Fruit fly (Drosophila melanogaster) whole organism, embryonic: ENCODE measurements around the gene CG4615.

Source experiments
- Adf1 ChIP-seq: fragments of 200-800 bp; sonication (Bioruptor generic); IDR thresholded peaks from 2 replicates; pipeline ENCODE4 v1.3.6; 2022; ENCODE audit warnings: missing biosample characterization, missing genetic modification characterization
- Blimp-1 ChIP-seq: fragments of 200-800 bp; sonication (Bioruptor generic); optimal IDR thresholded peaks from 3 replicates; lab custom pipeline; 2018; ENCODE audit warnings: missing biosample characterization, missing genetic modification characterization, mild to moderate bottlenecking, moderate library complexity, missing genetic modification reagents
- CG10543 ChIP-seq: fragments of 200-800 bp; sonication (Bioruptor generic); optimal IDR thresholded peaks from 3 replicates; lab custom pipeline; 2017; ENCODE audit warnings: missing biosample characterization, mild to moderate bottlenecking, missing genetic modification characterization, moderate library complexity
- CG11085 ChIP-seq: fragments of 200-800 bp; sonication (Bioruptor generic); IDR thresholded peaks from 2 replicates; pipeline ENCODE4 v1.3.6; 2022; ENCODE audit warnings: missing biosample characterization, missing genetic modification characterization
- CG11723 ChIP-seq: fragments of 200-800 bp; sonication (Bioruptor generic); optimal IDR thresholded peaks from 2 replicates; lab custom pipeline; 2017; ENCODE audit warnings: missing biosample characterization, mild to moderate bottlenecking, missing genetic modification characterization
- CG14014 ChIP-seq: fragments of 200-800 bp; sonication (Bioruptor generic); IDR thresholded peaks from 2 replicates; pipeline ENCODE4 v1.3.6; 2022; ENCODE audit warnings: missing biosample characterization, missing genetic modification characterization
- CG1647 ChIP-seq: fragments of 200-800 bp; sonication (Bioruptor generic); optimal IDR thresholded peaks from 3 replicates; lab custom pipeline; 2016; ENCODE audit warnings: missing biosample characterization, missing genetic modification characterization
- CG18599 ChIP-seq: fragments of 200-800 bp; sonication (Bioruptor generic); optimal IDR thresholded peaks from 3 replicates; lab custom pipeline; 2017; ENCODE audit warnings: missing biosample characterization, missing genetic modification characterization, mild to moderate bottlenecking, moderate library complexity, missing genetic modification reagents
- CG18619 ChIP-seq: fragments of 200-800 bp; sonication (Bioruptor generic); optimal IDR thresholded peaks from 3 replicates; lab custom pipeline; 2017; ENCODE audit warnings: missing biosample characterization, mild to moderate bottlenecking, missing genetic modification characterization
- CG30403 ChIP-seq: fragments of 200-800 bp; sonication (Bioruptor generic); optimal IDR thresholded peaks from 3 replicates; lab custom pipeline; 2016; ENCODE audit warnings: missing biosample characterization, missing genetic modification characterization
- CG31365 ChIP-seq: fragments of 200-800 bp; sonication (Bioruptor generic); optimal IDR thresholded peaks from 2 replicates; lab custom pipeline; 2018; ENCODE audit warnings: missing biosample characterization, mild to moderate bottlenecking, missing genetic modification characterization
- CG3163 ChIP-seq: fragments of 200-800 bp; sonication (Bioruptor generic); optimal IDR thresholded peaks from 3 replicates; lab custom pipeline; 2016; ENCODE audit warnings: missing biosample characterization, missing genetic modification characterization
- CG3281 ChIP-seq: fragments of 200-800 bp; sonication (Bioruptor generic); optimal IDR thresholded peaks from 3 replicates; lab custom pipeline; 2017; ENCODE audit warnings: missing biosample characterization, mild to moderate bottlenecking, missing genetic modification characterization
- CG33557 ChIP-seq: fragments of 200-800 bp; sonication (Bioruptor generic); optimal IDR thresholded peaks from 2 replicates; lab custom pipeline; 2019; ENCODE audit warnings: missing biosample characterization, mild to moderate bottlenecking, missing genetic modification characterization, moderate library complexity
- CG6175 ChIP-seq: fragments of 200-800 bp; sonication (Bioruptor generic); IDR thresholded peaks from 3 replicates; pipeline ENCODE4 v1.3.6; 2022; ENCODE audit warnings: missing biosample characterization, missing genetic modification characterization
- CG6765 ChIP-seq: fragments of 200-800 bp; sonication (Bioruptor generic); optimal IDR thresholded peaks from 3 replicates; lab custom pipeline; 2017; ENCODE audit warnings: missing biosample characterization, mild to moderate bottlenecking, missing genetic modification characterization
- CG9609 ChIP-seq: fragments of 200-800 bp; sonication (Bioruptor generic); optimal IDR thresholded peaks from 3 replicates; lab custom pipeline; 2016; ENCODE audit warnings: missing biosample characterization, missing genetic modification characterization
- CG9797 ChIP-seq: fragments of 200-800 bp; sonication (Bioruptor generic); optimal IDR thresholded peaks from 3 replicates; lab custom pipeline; 2018; ENCODE audit warnings: missing biosample characterization, mild to moderate bottlenecking, missing genetic modification characterization
- CkIIα-i1 ChIP-seq: fragments of 200-800 bp; sonication (Bioruptor generic); IDR thresholded peaks from 2 replicates; pipeline ENCODE4 v1.3.6; 2022; ENCODE audit warnings: missing biosample characterization, missing genetic modification characterization
- Dbx ChIP-seq: fragments of 200-800 bp; sonication (Bioruptor generic); IDR thresholded peaks from 3 replicates; pipeline ENCODE4 v1.3.6; 2022; ENCODE audit warnings: missing biosample characterization, missing genetic modification characterization
- Dip2 ChIP-seq: fragments of 200-800 bp; sonication (Bioruptor generic); IDR thresholded peaks from 2 replicates; pipeline ENCODE4 v1.3.6; 2022; ENCODE audit warnings: missing biosample characterization, missing genetic modification characterization
- Doc2 ChIP-seq: fragments of 200-800 bp; sonication (Bioruptor generic); IDR thresholded peaks from 2 replicates; pipeline ENCODE4 v1.3.6; 2022; ENCODE audit warnings: missing biosample characterization, missing genetic modification characterization
- Ets65A ChIP-seq: fragments of 200-800 bp; sonication (Bioruptor generic); peaks from one replicate; lab custom pipeline; 2016; ENCODE audit warnings: missing biosample characterization, missing genetic modification characterization
- HLH4C ChIP-seq: fragments of 200-800 bp; sonication (Bioruptor generic); IDR thresholded peaks from 3 replicates; pipeline ENCODE4 v1.3.6; 2022; ENCODE audit warnings: missing biosample characterization, missing genetic modification characterization; ENCODE audit not compliant: partially characterized antibody
- HmgZ ChIP-seq: fragments of 200-800 bp; sonication (Bioruptor generic); optimal IDR thresholded peaks from 2 replicates; lab custom pipeline; 2018; ENCODE audit warnings: missing biosample characterization, mild to moderate bottlenecking, missing genetic modification characterization
- Hr39 ChIP-seq: fragments of >200 bp; optimal IDR thresholded peaks from 2 replicates; lab custom pipeline; 2017
- Kr ChIP-seq: fragments of 200-800 bp; sonication (Bioruptor generic); optimal IDR thresholded peaks from 2 replicates; lab custom pipeline; 2017; ENCODE audit warnings: missing biosample characterization, mild to moderate bottlenecking, missing genetic modification characterization
- MTF-1 ChIP-seq: fragments of 200-800 bp; sonication (Bioruptor generic); optimal IDR thresholded peaks from 2 replicates; lab custom pipeline; 2018; ENCODE audit warnings: missing biosample characterization, mild to moderate bottlenecking, missing genetic modification characterization, borderline replicate concordance
- Nf-YB ChIP-seq: fragments of 200-800 bp; sonication (Bioruptor generic); optimal IDR thresholded peaks from 3 replicates; lab custom pipeline; 2019; ENCODE audit warnings: missing biosample characterization, mild to moderate bottlenecking, missing genetic modification characterization, moderate library complexity
- Optix ChIP-seq: fragments of 200-800 bp; sonication (Bioruptor generic); IDR thresholded peaks from 3 replicates; pipeline ENCODE4 v1.3.6; 2022; ENCODE audit warnings: missing biosample characterization, missing genetic modification characterization
- Pdp1 ChIP-seq, 2 experiments: fragments of 200-800 bp; sonication (Bioruptor generic); optimal IDR thresholded peaks; 3 replicates each; lab custom pipeline; 2016; ENCODE audit warnings: missing biosample characterization in 2 of 2, missing genetic modification characterization in 2 of 2, mild to moderate bottlenecking in 1 of 2, moderate library complexity in 1 of 2
- Tbp ChIP-seq: fragments of >200 bp; optimal IDR thresholded peaks from 2 replicates; lab custom pipeline; 2018; ENCODE audit warnings: missing biosample characterization, missing genetic modification characterization
- al ChIP-seq: fragments of 200-800 bp; sonication (Bioruptor generic); IDR thresholded peaks from 2 replicates; pipeline ENCODE4 v1.3.6; 2022; ENCODE audit warnings: missing biosample characterization, missing genetic modification characterization
- btn ChIP-seq: fragments of 200-800 bp; sonication (Bioruptor generic); optimal IDR thresholded peaks from 2 replicates; lab custom pipeline; 2016; ENCODE audit warnings: missing biosample characterization, missing genetic modification characterization
- caup ChIP-seq: fragments of 200-800 bp; sonication (Bioruptor generic); optimal IDR thresholded peaks from 3 replicates; lab custom pipeline; 2017; ENCODE audit warnings: missing biosample characterization, mild to moderate bottlenecking, missing genetic modification characterization, moderate library complexity; ENCODE audit not compliant: severe bottlenecking
- dati ChIP-seq: fragments of 200-800 bp; sonication (Bioruptor generic); IDR thresholded peaks from 2 replicates; pipeline ENCODE4 v1.3.6; 2022; ENCODE audit warnings: missing biosample characterization, missing genetic modification characterization
- gem ChIP-seq: fragments of 200-800 bp; sonication (Bioruptor generic); optimal IDR thresholded peaks from 2 replicates; lab custom pipeline; 2019; ENCODE audit warnings: missing biosample characterization, mild to moderate bottlenecking, missing genetic modification characterization, moderate library complexity
- hth ChIP-seq: fragments of >200 bp; optimal IDR thresholded peaks from 2 replicates; lab custom pipeline; 2017; ENCODE audit warnings: inconsistent platforms
- ind ChIP-seq: fragments of 200-800 bp; sonication (Bioruptor generic); optimal IDR thresholded peaks from 3 replicates; lab custom pipeline; 2016; ENCODE audit warnings: missing biosample characterization, missing genetic modification characterization
- inv ChIP-seq: fragments of 200-800 bp; sonication (Bioruptor generic); IDR thresholded peaks from 2 replicates; pipeline ENCODE4 v1.3.6; 2022; ENCODE audit warnings: missing biosample characterization, missing genetic modification characterization; ENCODE audit not compliant: partially characterized antibody
- klu ChIP-seq: fragments of 200-800 bp; sonication (Bioruptor generic); IDR thresholded peaks from 2 replicates; pipeline ENCODE4 v1.3.6; 2022; ENCODE audit warnings: missing biosample characterization, missing genetic modification characterization
- mirr ChIP-seq: fragments of 200-800 bp; sonication (Bioruptor generic); optimal IDR thresholded peaks from 3 replicates; lab custom pipeline; 2018; ENCODE audit warnings: missing biosample characterization, mild to moderate bottlenecking, missing genetic modification characterization
- nau ChIP-seq: fragments of 200-800 bp; sonication (Bioruptor generic); optimal IDR thresholded peaks from 3 replicates; lab custom pipeline; 2017; ENCODE audit warnings: missing biosample characterization, mild to moderate bottlenecking, missing genetic modification characterization, missing genetic modification reagents
- otp ChIP-seq: fragments of 200-800 bp; sonication (Bioruptor generic); IDR thresholded peaks from 3 replicates; pipeline ENCODE4, ENCODE4 v1.3.6; 2022; ENCODE audit warnings: missing biosample characterization, missing genetic modification characterization
- pnt ChIP-seq: fragments of 200-800 bp; sonication (Bioruptor generic); optimal IDR thresholded peaks from 3 replicates; lab custom pipeline; 2016; ENCODE audit warnings: missing biosample characterization, missing genetic modification characterization
- prd ChIP-seq, 3 experiments: fragments of >200 bp in 2 of 3; fragments of 200-800 bp in 1 of 3; sonication (Bioruptor generic) in 1 of 3; optimal IDR thresholded peaks in 2 of 3; IDR thresholded peaks in 1 of 3; 2 replicates in 2 of 3; 3 replicates in 1 of 3; pipeline versions ENCODE4 v1.3.6 to Lab custom; 2017 to 2022; ENCODE audit warnings: missing biosample characterization in 1 of 3, missing genetic modification characterization in 1 of 3
- repo ChIP-seq: fragments of 200-800 bp; sonication (Bioruptor generic); optimal IDR thresholded peaks from 2 replicates; lab custom pipeline; 2016; ENCODE audit warnings: missing biosample characterization, missing genetic modification characterization
- slp2 ChIP-seq: fragments of 200-800 bp; sonication (Bioruptor generic); optimal IDR thresholded peaks from 2 replicates; lab custom pipeline; 2016; ENCODE audit warnings: missing biosample characterization, missing genetic modification characterization
- toy ChIP-seq: fragments of 200-800 bp; sonication (Bioruptor generic); IDR thresholded peaks from 2 replicates; pipeline ENCODE4 v1.3.6; 2022; ENCODE audit warnings: missing biosample characterization, missing genetic modification characterization
- vvl ChIP-seq: fragments of 200-800 bp; sonication (Bioruptor generic); IDR thresholded peaks from 2 replicates; pipeline ENCODE4 v1.3.6; 2022; ENCODE audit warnings: missing biosample characterization, missing genetic modification characterization
- zen ChIP-seq: fragments of 200-800 bp; sonication (Bioruptor generic); optimal IDR thresholded peaks from 3 replicates; lab custom pipeline; 2018; ENCODE audit warnings: missing biosample characterization, mild to moderate bottlenecking, missing genetic modification characterization, moderate library complexity
- zfh1 ChIP-seq: fragments of 200-800 bp; sonication (Bioruptor generic); IDR thresholded peaks from 3 replicates; pipeline ENCODE4 v1.3.6; 2022; ENCODE audit warnings: missing biosample characterization, missing genetic modification characterization

The CG4615 gene

dm6 chrX:7094861-7095260, 7.2 kb downstream of the CG4615 start (continued):
- no peak for TF ChIP-seq CG9797
- TF ChIP-seq CG11085 (GFP tag; lab: Robert Waterston, UW), result no peak
- TF ChIP-seq Optix (GFP tag; lab: Robert Waterston, UW), result no peak
- no peak for TF ChIP-seq CG3163 (GFP tag; lab: Kevin White, UChicago)
- TF ChIP-seq zfh1 (GFP tag; lab: Robert Waterston, UW), result peak; percentile 50; the same call in 1 of the 3 replicates
- TF ChIP-seq HLH4C (GFP tag; lab: Robert Waterston, UW), result no peak
- peak; percentile 69 for TF ChIP-seq Blimp-1 (GFP tag; lab: Kevin White, UChicago)
- no peak for TF ChIP-seq Kr (GFP tag; lab: Kevin White, UChicago)
- TF ChIP-seq slp2 (GFP tag; lab: Kevin White, UChicago), result no peak
- TF ChIP-seq zen (tag; lab: Kevin White, UChicago), result peak; percentile 11
- no peak for TF ChIP-seq Hr39 (lab: Kevin White, UChicago)
- peak; percentile 1 for TF ChIP-seq ind
- TF ChIP-seq HmgZ (tag; lab: Kevin White, UChicago), result no peak
- TF ChIP-seq Tbp (GFP tag; lab: Kevin White, UChicago), result no peak
- TF ChIP-seq CG30403 (GFP tag; lab: Kevin White, UChicago), result peak; percentile 26
- no peak for TF ChIP-seq CG31365 (tag; lab: Kevin White, UChicago)
- TF ChIP-seq CG6175 (GFP tag; lab: Robert Waterston, UW), result no peak
- no peak for TF ChIP-seq dati
- TF ChIP-seq otp (GFP tag; lab: Robert Waterston, UW), result no peak
- TF ChIP-seq Pdp1 (GFP tag; optimal IDR thresholded peaks at IDR 0.05; lab: Kevin White, UChicago), result peak in 1 of 2 experiments; percentile 76
- TF ChIP-seq Dbx (GFP tag; lab: Robert Waterston, UW), result no peak
- TF ChIP-seq toy (GFP tag; lab: Robert Waterston, UW), result no peak
- no peak for TF ChIP-seq CG6765 (GFP tag; lab: Kevin White, UChicago)
- TF ChIP-seq al (GFP tag; lab: Robert Waterston, UW), result no peak
- TF ChIP-seq CG14014 (GFP tag; lab: Robert Waterston, UW), result no peak
- no peak for TF ChIP-seq CG33557 (GFP tag; lab: Kevin White, UChicago)
- peak; percentile 54 for TF ChIP-seq Nf-YB
- no peak for TF ChIP-seq Adf1 (GFP tag; lab: Robert Waterston, UW)
- TF ChIP-seq nau (GFP tag; lab: Kevin White, UChicago), result no peak
- TF ChIP-seq CG11723 (GFP tag; lab: Kevin White, UChicago), result no peak
- no peak for TF ChIP-seq hth (lab: Kevin White, UChicago)
- peak; percentile 80 for TF ChIP-seq gem (tag; lab: Kevin White, UChicago)
- no peak for TF ChIP-seq MTF-1 (GFP tag; lab: Kevin White, UChicago)
- no peak for TF ChIP-seq Ets65A (GFP tag; lab: Kevin White, UChicago)
- TF ChIP-seq pnt (GFP tag; lab: Kevin White, UChicago), result no peak
- no peak for TF ChIP-seq btn (GFP tag; lab: Kevin White, UChicago)
- 0 out of 2 replicates have a peak, but pooled peaks have one; percentile 25 for TF ChIP-seq vvl (GFP tag; lab: Robert Waterston, UW)
- no peak for TF ChIP-seq repo
- TF ChIP-seq CG18599 (GFP tag; lab: Kevin White, UChicago), result no peak
- no peak for TF ChIP-seq CG10543 (GFP tag; lab: Kevin White, UChicago)
- TF ChIP-seq CG1647 (GFP tag; lab: Kevin White, UChicago), result no peak
- TF ChIP-seq caup (GFP tag; lab: Kevin White, UChicago), result no peak
- TF ChIP-seq CG9609 (GFP tag; lab: Kevin White, UChicago), result no peak
- no peak for TF ChIP-seq mirr (GFP tag; lab: Kevin White, UChicago)
- no peak for TF ChIP-seq inv (GFP tag; lab: Robert Waterston, UW)
- no peak for TF ChIP-seq Dip2 (GFP tag; lab: Robert Waterston, UW)
- TF ChIP-seq prd (optimal IDR thresholded peaks at IDR 0.05; lab: Kevin White, UChicago), result no peak
- peak; percentile 34; the same call in 1 of the 3 replicates for TF ChIP-seq prd (GFP tag; IDR thresholded peaks at IDR 0.05; lab: Robert Waterston, UW)
- no peak for TF ChIP-seq CG18619 (GFP tag; lab: Kevin White, UChicago)
- no peak for TF ChIP-seq CkIIα-i1
- TF ChIP-seq CG3281 (GFP tag; lab: Kevin White, UChicago), result no peak
- TF ChIP-seq Doc2 (GFP tag; lab: Robert Waterston, UW), result no peak
- TF ChIP-seq klu (GFP tag; lab: Robert Waterston, UW), result no peak
